Worm (Caenorhabditis elegans): Measurements from ENCODE around the gene F38E1.3.
A peak's percentile ranks its signal among the peaks of the same experiment; 100 is the strongest.

F38E1.3 gene

ce11 chrV:8342416-8342815, 33.5 kb upstream of the F38E1.3 start:
- TF ChIP-seq pqm-1 (tag; optimal IDR thresholded peaks at IDR 0.05) (no peak), ceh-24 (tag; optimal IDR thresholded peaks at IDR 0.05) (no peak), ceh-19 (GFP tag; optimal IDR thresholded peaks at IDR 0.05) (no peak), ceh-30 (tag; optimal IDR thresholded peaks at IDR 0.05) (no peak), lim-6 (tag; optimal IDR thresholded peaks at IDR 0.05) (no peak), npax-4 (tag; optimal IDR thresholded peaks at IDR 0.05) (no peak), nhr-11 (tag; optimal IDR thresholded peaks at IDR 0.05) (no peak), F13H6.1 (tag; optimal IDR thresholded peaks at IDR 0.05) (no peak), pat-9 (tag; optimal IDR thresholded peaks at IDR 0.05) (no peak), K09A11.1 (tag; optimal IDR thresholded peaks at IDR 0.05; ENCODE audit: insufficient read depth) (no peak), ceh-2 (tag; optimal IDR thresholded peaks at IDR 0.05) (no peak), K02D7.2 (tag; optimal IDR thresholded peaks at IDR 0.05) (no peak), ceh-14 (tag; optimal IDR thresholded peaks at IDR 0.05) (no peak), elt-2 (tag; optimal IDR thresholded peaks at IDR 0.05) (no peak), hlh-6 (tag; optimal IDR thresholded peaks at IDR 0.05) (no peak), nfya-1 (tag; optimal IDR thresholded peaks at IDR 0.05) (no peak), che-1 (tag; optimal IDR thresholded peaks at IDR 0.05) (no peak), eyg-1 (tag; optimal IDR thresholded peaks at IDR 0.05) (no peak), ceh-45 (GFP tag; IDR thresholded peaks at IDR 0.05) (no peak)

ce11 chrV:8345436-8345835, 30.5 kb upstream of the F38E1.3 start, which contains the start of gene C08D8.1:
C08D8.1 (plus strand) TSS chrV:8345759.
- TF ChIP-seq unc-42 (tag; optimal IDR thresholded peaks at IDR 0.05) (no peak), ceh-24 (tag; optimal IDR thresholded peaks at IDR 0.05) (no peak), hlh-13 (GFP tag; optimal IDR thresholded peaks at IDR 0.05) (no peak), ceh-30 (tag; optimal IDR thresholded peaks at IDR 0.05) (no peak), ceh-48 (tag; optimal IDR thresholded peaks at IDR 0.05) (no peak), fax-1 (tag; optimal IDR thresholded peaks at IDR 0.05) (no peak), zip-5 (tag; optimal IDR thresholded peaks at IDR 0.05) (no peak), ama-1 (optimal IDR thresholded peaks at IDR 0.05) (no peak), eyg-1 (tag; optimal IDR thresholded peaks at IDR 0.05) (no peak), odd-2 (tag; optimal IDR thresholded peaks at IDR 0.05) (no peak), ceh-14 (tag; optimal IDR thresholded peaks at IDR 0.05) (no peak), npax-4 (tag; optimal IDR thresholded peaks at IDR 0.05) (no peak), F13H6.1 (tag; optimal IDR thresholded peaks at IDR 0.05) (no peak), hlh-15 (tag; optimal IDR thresholded peaks at IDR 0.05) (no peak), ahr-1 (tag; optimal IDR thresholded peaks at IDR 0.05) (no peak)

- TF ChIP-seq pax-1 (tag; optimal IDR thresholded peaks at IDR 0.05): no peak
- no peak for TF ChIP-seq madf-2 (tag; optimal IDR thresholded peaks at IDR 0.05)
- no peak for TF ChIP-seq ceh-30 (tag; optimal IDR thresholded peaks at IDR 0.05)
- peak; percentile 42 for TF ChIP-seq elt-2 (tag; optimal IDR thresholded peaks at IDR 0.05)
- TF ChIP-seq dve-1 (tag; optimal IDR thresholded peaks at IDR 0.05): no peak
- TF ChIP-seq ceh-14 (tag; optimal IDR thresholded peaks at IDR 0.05): no peak
- no peak for TF ChIP-seq hlh-8 (tag; optimal IDR thresholded peaks at IDR 0.05)
- TF ChIP-seq pha-2 (tag; optimal IDR thresholded peaks at IDR 0.05): no peak
- TF ChIP-seq pat-9 (tag; optimal IDR thresholded peaks at IDR 0.05): no peak
- no peak for TF ChIP-seq hlh-13 (GFP tag; optimal IDR thresholded peaks at IDR 0.05)
- TF ChIP-seq ets-4 (tag; optimal IDR thresholded peaks at IDR 0.05): no peak
- peak; percentile 15 for TF ChIP-seq unc-55 (GFP tag; optimal IDR thresholded peaks at IDR 0.05)
- no peak for TF ChIP-seq syd-9 (tag; optimal IDR thresholded peaks at IDR 0.05)
- TF ChIP-seq che-1 (tag; optimal IDR thresholded peaks at IDR 0.05): no peak
- no peak for TF ChIP-seq unc-42 (tag; optimal IDR thresholded peaks at IDR 0.05)
- TF ChIP-seq zip-5 (tag; optimal IDR thresholded peaks at IDR 0.05): no peak
- TF ChIP-seq ceh-24 (tag; optimal IDR thresholded peaks at IDR 0.05): no peak
- TF ChIP-seq ref-2 (tag; optimal IDR thresholded peaks at IDR 0.05): no peak
- TF ChIP-seq nhr-11 (tag; optimal IDR thresholded peaks at IDR 0.05): no peak
- no peak for TF ChIP-seq lin-11 (tag; optimal IDR thresholded peaks at IDR 0.05)
- no peak for TF ChIP-seq T23F11.4 (GFP tag; optimal IDR thresholded peaks at IDR 0.05)
- TF ChIP-seq dmd-4 (tag; optimal IDR thresholded peaks at IDR 0.05; ENCODE audit: borderline replicate concordance): no peak
- peak; percentile 42 for TF ChIP-seq nfya-1 (tag; optimal IDR thresholded peaks at IDR 0.05)
- TF ChIP-seq ama-1 (optimal IDR thresholded peaks at IDR 0.05): peak; percentile 89
- peak; percentile 34 for TF ChIP-seq tbx-2 (tag; optimal IDR thresholded peaks at IDR 0.05)
- TF ChIP-seq C08G9.2 (tag; optimal IDR thresholded peaks at IDR 0.05): peak; percentile 32
- TF ChIP-seq lim-6 (tag; optimal IDR thresholded peaks at IDR 0.05): no peak
- no peak for TF ChIP-seq hlh-6 (tag; optimal IDR thresholded peaks at IDR 0.05)
- peak; percentile 0 for TF ChIP-seq ceh-31 (tag; optimal IDR thresholded peaks at IDR 0.05)
- TF ChIP-seq pag-3 (tag; optimal IDR thresholded peaks at IDR 0.05; ENCODE audit: borderline replicate concordance): no peak
- TF ChIP-seq elt-4 (tag; optimal IDR thresholded peaks at IDR 0.05): no peak
- TF ChIP-seq fkh-10 (GFP tag; optimal IDR thresholded peaks at IDR 0.05): no peak
- no peak for TF ChIP-seq hlh-15 (tag; optimal IDR thresholded peaks at IDR 0.05)
- no peak for TF ChIP-seq unc-3 (GFP tag; conservative IDR thresholded peaks at IDR 0.05)
- TF ChIP-seq unc-3 (tag; optimal IDR thresholded peaks at IDR 0.05): no peak
- TF ChIP-seq ceh-48 (tag; optimal IDR thresholded peaks at IDR 0.05): no peak
Observed at ce11 chrV:8348959-8349389, 27.0 kb upstream of the F38E1.3 start.
